Fruit fly (Drosophila melanogaster): ENCODE data around the gene MED30.

Gene MED30

dm6 chr3L:634319-635015 is 19.4 kb downstream of the MED30 start (continued):
- TF ChIP-seq btn (GFP tag; optimal IDR thresholded peaks at IDR 0.05) = peak; percentile 91
- no peak for TF ChIP-seq Opbp (GFP tag; IDR thresholded peaks at IDR 0.05; ENCODE audit: partially characterized antibody)
- TF ChIP-seq CG9932 (GFP tag; IDR thresholded peaks at IDR 0.05) = peak; percentile 43
- peak; percentile 88 for TF ChIP-seq nerfin-1 (tag; optimal IDR thresholded peaks at IDR 0.05)
- no peak for TF ChIP-seq hb (GFP tag; IDR thresholded peaks at IDR 0.05; ENCODE audit: partially characterized antibody)
- peak; percentile 93 for TF ChIP-seq CG4424 (GFP tag; optimal IDR thresholded peaks at IDR 0.05)
- TF ChIP-seq crol (GFP tag; IDR thresholded peaks at IDR 0.05) = no peak; the same call in 1 of the 2 replicates
- TF ChIP-seq cad (GFP tag; optimal IDR thresholded peaks at IDR 0.05) = no peak
- 0 out of 4 replicates have a peak, but pooled peaks have one; percentile 6 for TF ChIP-seq chinmo (GFP tag; IDR thresholded peaks at IDR 0.05; ENCODE audit: partially characterized antibody)
- TF ChIP-seq org-1 (GFP tag; optimal IDR thresholded peaks at IDR 0.05) = peak; percentile 83
- peak; percentile 91 for TF ChIP-seq CG2678 (tag; optimal IDR thresholded peaks at IDR 0.05)
- peak; percentile 91 for TF ChIP-seq chn (GFP tag; optimal IDR thresholded peaks at IDR 0.05)
- TF ChIP-seq Pdp1 (GFP tag; optimal IDR thresholded peaks at IDR 0.05) = peak; percentile 82 to 91
- no peak for TF ChIP-seq amos (GFP tag; IDR thresholded peaks at IDR 0.05; ENCODE audit: partially characterized antibody)
- TF ChIP-seq Ravus (GFP tag; IDR thresholded peaks at IDR 0.05) = peak; percentile 48
- TF ChIP-seq CG2116 (GFP tag; optimal IDR thresholded peaks at IDR 0.05) = peak; percentile 59
- TF ChIP-seq lilli (GFP tag; optimal IDR thresholded peaks at IDR 0.05) = peak; percentile 86
- peak; percentile 91 for TF ChIP-seq CG17385 (GFP tag; optimal IDR thresholded peaks at IDR 0.05)
- TF ChIP-seq Nf-YA (GFP tag; IDR thresholded peaks at IDR 0.05) = peak; percentile 87
- peak; percentile 95 for TF ChIP-seq Ssrp (tag; optimal IDR thresholded peaks at IDR 0.05)
- peak; percentile 60 for TF ChIP-seq emc (GFP tag; optimal IDR thresholded peaks at IDR 0.05)
- TF ChIP-seq B-H1 (GFP tag; IDR thresholded peaks at IDR 0.05) = peak; percentile 91
- peak; percentile 90 for TF ChIP-seq CG17359 (tag; optimal IDR thresholded peaks at IDR 0.05)
- TF ChIP-seq trh (GFP tag; optimal IDR thresholded peaks at IDR 0.05) = peak; percentile 87
- TF ChIP-seq gro (GFP tag; optimal IDR thresholded peaks at IDR 0.05) = peak; percentile 24
- peak; percentile 92 for TF ChIP-seq crc (GFP tag; optimal IDR thresholded peaks at IDR 0.05)
- peak; percentile 73 for TF ChIP-seq ERR (GFP tag; optimal IDR thresholded peaks at IDR 0.05)
- TF ChIP-seq CG16815 (GFP tag; optimal IDR thresholded peaks at IDR 0.05) = peak; percentile 88
- TF ChIP-seq Fer3 (tag; optimal IDR thresholded peaks at IDR 0.05) = peak; percentile 79
- TF ChIP-seq CG4854 (GFP tag; optimal IDR thresholded peaks at IDR 0.05) = peak; percentile 83
- TF ChIP-seq prd (optimal IDR thresholded peaks at IDR 0.05) = no peak
- peak; percentile 96 for TF ChIP-seq prd (GFP tag; IDR thresholded peaks at IDR 0.05)
- no peak for TF ChIP-seq CG16813 (GFP tag; IDR thresholded peaks at IDR 0.05; ENCODE audit: partially characterized antibody)
- TF ChIP-seq da (GFP tag; optimal IDR thresholded peaks at IDR 0.05) = peak; percentile 93
- peak; percentile 84 for TF ChIP-seq CG18476 (GFP tag; optimal IDR thresholded peaks at IDR 0.05)
- TF ChIP-seq unc-4 (GFP tag; IDR thresholded peaks at IDR 0.05; ENCODE audit: partially characterized antibody) = no peak
- TF ChIP-seq chm (GFP tag; IDR thresholded peaks at IDR 0.05) = peak; percentile 92
- TF ChIP-seq Atf-2 (GFP tag; optimal IDR thresholded peaks at IDR 0.05) = peak; percentile 89
- peak; percentile 85 for TF ChIP-seq grau (tag; optimal IDR thresholded peaks at IDR 0.05)
- peak; percentile 92 for TF ChIP-seq CG7839 (tag; optimal IDR thresholded peaks at IDR 0.05)
- peak; percentile 58; the same call in 2 of the 3 replicates for TF ChIP-seq CG11560 (tag; IDR thresholded peaks at IDR 0.05)
- peak; percentile 93 for TF ChIP-seq CG1529 (GFP tag; optimal IDR thresholded peaks at IDR 0.05)
- TF ChIP-seq sim (GFP tag; IDR thresholded peaks at IDR 0.05) = peak; percentile 90
- TF ChIP-seq Stat92E (GFP tag; optimal IDR thresholded peaks at IDR 0.05) = peak in 1 of 3 experiments; percentile 83
- TF ChIP-seq ro (GFP tag; IDR thresholded peaks at IDR 0.05) = peak; percentile 83
- TF ChIP-seq vvl (GFP tag; IDR thresholded peaks at IDR 0.05) = peak; percentile 93
- TF ChIP-seq CG6791 (GFP tag; IDR thresholded peaks at IDR 0.05; ENCODE audit: partially characterized antibody) = no peak
- peak; percentile 71; the same call in 2 of the 3 replicates for TF ChIP-seq jigr1 (GFP tag; IDR thresholded peaks at IDR 0.05)
- no peak for TF ChIP-seq Scr (GFP tag; IDR thresholded peaks at IDR 0.05; ENCODE audit: partially characterized antibody)

All from whole organism, embryonic.